Worm (Caenorhabditis elegans) whole organism, L3 larva: Measurements from ENCODE around the gene W02B8.1.

Source experiments
- R02D3.7 ChIP-seq: fragments of 150-350 bp; optimal IDR thresholded peaks from 2 replicates; lab custom pipeline; 2014; ENCODE audit warnings: missing biosample characterization, missing genetic modification characterization
- ZK546.5 ChIP-seq: sonication (generic microtip); optimal IDR thresholded peaks from 2 replicates; lab custom pipeline; 2017; ENCODE audit warnings: missing biosample characterization, missing genetic modification characterization
- daf-12 ChIP-seq: fragments of 150-350 bp; optimal IDR thresholded peaks from 2 replicates; lab custom pipeline; 2014; ENCODE audit warnings: missing biosample characterization, missing genetic modification reagents, missing genetic modification characterization
- egl-27 ChIP-seq: sonication (generic microtip); optimal IDR thresholded peaks from 4 replicates; lab custom pipeline; 2017; ENCODE audit warnings: missing biosample characterization, missing genetic modification reagents, missing genetic modification characterization
- elt-3 ChIP-seq, 3 experiments: fragments of 150-350 bp in 1 of 3; sonication (generic microtip) in 2 of 3; optimal IDR thresholded peaks; 2 replicates in 2 of 3; 4 replicates in 1 of 3; lab custom pipeline; 2014 to 2017; ENCODE audit warnings: missing biosample characterization in 3 of 3, missing genetic modification characterization in 3 of 3
- lin-15B ChIP-seq: fragments of 150-350 bp; optimal IDR thresholded peaks from 2 replicates; lab custom pipeline; 2014; ENCODE audit warnings: missing biosample characterization, missing genetic modification characterization
- mdl-1 ChIP-seq: fragments of 150-350 bp; optimal IDR thresholded peaks from 2 replicates; lab custom pipeline; 2014; ENCODE audit warnings: missing biosample characterization, missing genetic modification characterization
- nfya-1 ChIP-seq: sonication (generic microtip); optimal IDR thresholded peaks from 2 replicates; lab custom pipeline; 2017; ENCODE audit warnings: missing genetic modification characterization, mild to moderate bottlenecking, missing compliant biosample characterization, antibody characterized with exemption, moderate library complexity; ENCODE audit not compliant: insufficient read depth
- nhr-23 ChIP-seq: fragments of 150-350 bp; optimal IDR thresholded peaks from 2 replicates; lab custom pipeline; 2014; ENCODE audit warnings: missing biosample characterization, missing genetic modification reagents, missing genetic modification characterization
- nhr-237 ChIP-seq: fragments of 150-350 bp; optimal IDR thresholded peaks from 2 replicates; lab custom pipeline; 2014; ENCODE audit warnings: missing biosample characterization, missing genetic modification characterization
- pqm-1 ChIP-seq: fragments of 150-350 bp; optimal IDR thresholded peaks from 2 replicates; lab custom pipeline; 2017; ENCODE audit warnings: missing biosample characterization, missing genetic modification characterization, inconsistent platforms
- unc-39 ChIP-seq: sonication (generic microtip); optimal IDR thresholded peaks from 4 replicates; lab custom pipeline; 2017; ENCODE audit warnings: missing biosample characterization, missing genetic modification characterization
- ztf-4 ChIP-seq: fragments of 150-350 bp; optimal IDR thresholded peaks from 2 replicates; lab custom pipeline; 2014; ENCODE audit warnings: missing biosample characterization, missing genetic modification characterization

DNA sequence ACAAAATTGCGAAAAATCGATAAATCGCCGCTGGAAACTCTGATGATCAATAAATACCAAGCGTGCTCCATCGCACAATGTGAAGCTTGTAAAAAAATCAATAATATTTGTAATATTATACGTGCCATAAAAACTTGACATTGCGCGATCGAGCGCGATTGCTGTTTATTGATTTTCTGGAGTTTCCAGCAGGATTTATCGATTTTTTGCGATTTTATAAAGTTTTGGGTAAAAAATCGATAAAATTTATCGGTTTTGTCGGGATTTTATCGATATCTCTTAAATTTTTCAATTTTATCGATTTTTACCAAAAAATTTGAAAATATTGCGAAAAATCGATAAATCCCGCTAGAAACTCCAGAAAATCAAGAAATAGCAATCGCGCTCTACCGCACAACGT, 2.1 kb downstream of the W02B8.1 start:
- TF ChIP-seq ZK546.5 (tag; lab: Kevin White, UChicago): no peak
- no peak for TF ChIP-seq pqm-1
- no peak for TF ChIP-seq ztf-4 (tag; lab: Kevin White, UChicago)
- TF ChIP-seq egl-27: no peak
- TF ChIP-seq mdl-1 (tag; lab: Kevin White, UChicago): no peak
- no peak for TF ChIP-seq unc-39 (tag; lab: Kevin White, UChicago)
- TF ChIP-seq daf-12 (tag; lab: Kevin White, UChicago): no peak
- TF ChIP-seq nfya-1 (tag; lab: Kevin White, UChicago): no peak
- no peak for TF ChIP-seq nhr-237 (tag; lab: Kevin White, UChicago)
- TF ChIP-seq R02D3.7 (tag; lab: Kevin White, UChicago): no peak
- no peak for TF ChIP-seq lin-15B (tag; lab: Kevin White, UChicago)
- no peak for TF ChIP-seq elt-3 (tag; optimal IDR thresholded peaks at IDR 0.05; lab: Kevin White, UChicago)
- no peak for TF ChIP-seq nhr-23 (tag; lab: Kevin White, UChicago)
